Worm (Caenorhabditis elegans) whole organism, L1 larva: Measurements from ENCODE around the gene cyp-31A2.

Experiments used
- fkh-10 ChIP-seq: sonication (generic microtip); optimal IDR thresholded peaks from 2 replicates; lab custom pipeline; 2017; ENCODE audit warnings: missing biosample characterization, missing genetic modification reagents, missing genetic modification characterization
- nhr-11 ChIP-seq: fragments of 150-350 bp; optimal IDR thresholded peaks from 2 replicates; lab custom pipeline; 2014; ENCODE audit warnings: missing biosample characterization, missing genetic modification characterization
- unc-130 ChIP-seq: fragments of 150-350 bp; optimal IDR thresholded peaks from 2 replicates; lab custom pipeline; 2017; ENCODE audit warnings: missing biosample characterization, missing genetic modification characterization, inconsistent platforms
- unc-62 ChIP-seq: fragments of 150-350 bp; optimal IDR thresholded peaks from 2 replicates; lab custom pipeline; 2014; ENCODE audit warnings: missing biosample characterization, missing genetic modification reagents, missing genetic modification characterization
- unc-86 ChIP-seq: sonication (generic microtip); optimal IDR thresholded peaks from 2 replicates; lab custom pipeline; 2016; ENCODE audit warnings: missing genetic modification characterization, missing compliant biosample characterization
- zag-1 ChIP-seq: fragments of 150-350 bp; optimal IDR thresholded peaks from 2 replicates; lab custom pipeline; 2014; ENCODE audit warnings: missing biosample characterization, missing genetic modification characterization
- ztf-11 ChIP-seq, 2 experiments: sonication (generic microtip); optimal IDR thresholded peaks; 2 replicates each; lab custom pipeline; 2016 to 2017; ENCODE audit warnings: missing genetic modification characterization in 2 of 2, missing biosample characterization in 1 of 2, missing compliant biosample characterization in 1 of 2
- ztf-4 ChIP-seq: fragments of 150-350 bp; optimal IDR thresholded peaks from 2 replicates; lab custom pipeline; 2014; ENCODE audit warnings: missing biosample characterization, missing genetic modification characterization

DNA sequence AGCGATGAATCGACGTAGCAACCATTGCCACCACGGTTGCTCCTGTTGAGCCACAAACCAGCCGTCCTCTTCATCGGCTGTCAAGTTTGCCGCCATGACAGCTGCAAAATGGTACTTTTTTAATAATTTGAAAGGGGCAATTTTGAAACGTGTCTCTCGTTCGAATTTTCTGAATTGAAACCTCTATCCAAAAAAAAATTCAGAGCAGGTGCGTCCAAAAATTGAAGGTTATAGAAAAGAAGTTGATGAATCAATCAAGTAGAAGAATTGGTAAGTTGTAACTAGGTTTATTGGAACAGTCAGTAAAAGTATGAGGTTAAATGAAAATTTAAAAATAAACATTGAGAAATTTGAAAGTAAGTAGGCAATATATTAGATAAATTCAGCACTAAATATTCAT, 42.4 kb upstream of the cyp-31A2 start, which contains the start of gene T01G1.4:
- TF ChIP-seq unc-130 = no peak
- no peak for TF ChIP-seq unc-86
- TF ChIP-seq zag-1 = no peak
- TF ChIP-seq unc-62 = no peak
- TF ChIP-seq nhr-11 = no peak
- no peak for TF ChIP-seq ztf-11 (tag; optimal IDR thresholded peaks at IDR 0.05; lab: Kevin White, UChicago)
- TF ChIP-seq fkh-10 (GFP tag; lab: Kevin White, UChicago) = no peak
- no peak for TF ChIP-seq ztf-4 (tag; lab: Kevin White, UChicago)
